Worm (Caenorhabditis elegans): ENCODE results near the gene str-140.

ce11 chrV:8018919-8019318 lies 48.8 kb downstream of the str-140 start:
- TF ChIP-seq elt-3 (tag; optimal IDR thresholded peaks at IDR 0.05) (no peak), skn-1 (tag; optimal IDR thresholded peaks at IDR 0.05) (no peak), ztf-4 (tag; optimal IDR thresholded peaks at IDR 0.05) (no peak), aly-2 (tag; optimal IDR thresholded peaks at IDR 0.05) (no peak), nhr-129 (tag; optimal IDR thresholded peaks at IDR 0.05) (no peak), gmeb-1 (tag; optimal IDR thresholded peaks at IDR 0.05) (no peak), nhr-25 (tag; optimal IDR thresholded peaks at IDR 0.05) (no peak), egl-27 (tag; optimal IDR thresholded peaks at IDR 0.05) (no peak), sem-4 (tag; optimal IDR thresholded peaks at IDR 0.05) (no peak), mdl-1 (tag; optimal IDR thresholded peaks at IDR 0.05) (no peak), nhr-6 (tag; optimal IDR thresholded peaks at IDR 0.05) (no peak), unc-55 (GFP tag; optimal IDR thresholded peaks at IDR 0.05) (no peak), ceh-16 (tag; optimal IDR thresholded peaks at IDR 0.05) (no peak)

Measured in whole organism, L2 larva.